Worm (Caenorhabditis elegans): ENCODE measurements around the gene dct-11.

The dct-11 gene

DNA sequence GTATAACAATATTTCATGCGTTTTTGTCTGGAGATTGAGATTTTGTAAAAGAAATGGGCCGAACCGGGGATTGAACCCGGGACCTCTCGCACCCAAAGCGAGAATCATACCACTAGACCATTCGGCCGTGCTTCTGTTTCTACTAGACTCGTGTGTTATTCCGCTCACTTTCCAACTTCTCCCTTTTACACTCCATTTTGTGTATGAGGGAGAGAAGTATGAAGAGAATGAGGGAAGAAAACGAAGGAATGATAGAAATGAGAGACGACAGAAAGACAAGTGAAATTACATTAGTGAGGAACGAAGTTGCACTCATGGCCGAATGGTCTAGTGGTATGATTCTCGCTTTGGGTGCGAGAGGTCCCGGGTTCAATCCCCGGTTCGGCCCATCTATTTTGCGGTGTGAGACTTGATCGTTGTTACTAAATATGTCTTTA is 38.4 kb downstream of the dct-11 start (continued):
- TF ChIP-seq nhr-71 (tag; optimal IDR thresholded peaks at IDR 0.05) (peak; percentile 95), sup-37 (GFP tag; optimal IDR thresholded peaks at IDR 0.05) (peak; percentile 81), tbx-2 (tag; optimal IDR thresholded peaks at IDR 0.05) (peak; percentile 87), aly-2 (tag; optimal IDR thresholded peaks at IDR 0.05) (peak; percentile 89), hlh-4 (tag; optimal IDR thresholded peaks at IDR 0.05) (peak; percentile 44), skn-1 (tag; optimal IDR thresholded peaks at IDR 0.05) (peak; percentile 74), unc-86 (tag; optimal IDR thresholded peaks at IDR 0.05) (peak; percentile 76), irx-1 (tag; optimal IDR thresholded peaks at IDR 0.05) (peak; percentile 88), rnt-1 (tag; optimal IDR thresholded peaks at IDR 0.05) (peak; percentile 71), nhr-47 (tag; optimal IDR thresholded peaks at IDR 0.05) (peak; percentile 92)

DNA sequence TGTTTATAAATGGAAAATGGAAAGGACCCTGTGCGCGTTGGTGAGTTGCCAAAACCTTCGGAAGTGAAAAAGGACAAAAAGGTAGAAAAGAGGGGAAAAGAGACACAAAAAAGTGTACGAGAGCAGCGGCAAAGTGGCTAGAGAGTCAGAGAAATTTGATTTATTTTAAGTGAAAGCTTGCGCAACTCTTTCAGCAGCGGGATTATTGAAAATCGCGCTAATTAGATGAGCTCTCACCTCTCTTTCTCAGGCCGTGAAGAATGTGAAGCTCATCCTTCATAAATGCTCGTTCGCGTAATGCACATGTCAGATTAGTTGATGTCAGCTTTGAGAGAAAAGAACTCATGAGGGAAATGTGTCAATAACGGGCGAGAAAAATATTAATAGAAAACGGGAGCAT is 40.3 kb downstream of the dct-11 start:
- TF ChIP-seq ceh-82 (tag; optimal IDR thresholded peaks at IDR 0.05) (no peak), elt-2 (tag; optimal IDR thresholded peaks at IDR 0.05) (no peak), lin-15B (tag; optimal IDR thresholded peaks at IDR 0.05) (no peak), nhr-20 (tag; optimal IDR thresholded peaks at IDR 0.05) (no peak), unc-86 (tag; optimal IDR thresholded peaks at IDR 0.05) (no peak), lin-14 (GFP tag; optimal IDR thresholded peaks at IDR 0.05) (peak; percentile 76), snpc-4 (tag; optimal IDR thresholded peaks at IDR 0.05) (no peak), nhr-85 (tag) (no peak), nhr-11 (tag; optimal IDR thresholded peaks at IDR 0.05) (no peak), lin-13 (GFP tag; optimal IDR thresholded peaks at IDR 0.05) (no peak), isw-1 (GFP tag; IDR thresholded peaks at IDR 0.05) (peak; percentile 9; the same call in 1 of the 2 replicates), egl-27 (tag; optimal IDR thresholded peaks at IDR 0.05) (no peak), unc-62 (GFP tag; optimal IDR thresholded peaks at IDR 0.05) (no peak), vab-15 (tag; optimal IDR thresholded peaks at IDR 0.05) (no peak), nhr-12 (tag; optimal IDR thresholded peaks at IDR 0.05) (no peak), unc-130 (tag; optimal IDR thresholded peaks at IDR 0.05) (no peak), ceh-8 (GFP tag; optimal IDR thresholded peaks at IDR 0.05) (peak; percentile 26), egl-13 (tag; optimal IDR thresholded peaks at IDR 0.05) (no peak), lin-39 (tag; optimal IDR thresholded peaks at IDR 0.05) (no peak), pqm-1 (tag; optimal IDR thresholded peaks at IDR 0.05) (no peak), ztf-4 (tag; optimal IDR thresholded peaks at IDR 0.05) (no peak), lin-35 (GFP tag; optimal IDR thresholded peaks at IDR 0.05) (no peak), hlh-4 (tag; optimal IDR thresholded peaks at IDR 0.05) (no peak), nhr-71 (tag; optimal IDR thresholded peaks at IDR 0.05) (no peak), aha-1 (tag; optimal IDR thresholded peaks at IDR 0.05) (no peak), nhr-84 (tag; optimal IDR thresholded peaks at IDR 0.05) (no peak), mep-1 (tag; optimal IDR thresholded peaks at IDR 0.05) (no peak), irx-1 (tag; optimal IDR thresholded peaks at IDR 0.05) (peak; percentile 31), lir-3 (tag; optimal IDR thresholded peaks at IDR 0.05; ENCODE audit: poor library complexity) (no peak), sup-37 (GFP tag; optimal IDR thresholded peaks at IDR 0.05) (no peak), zip-4 (GFP tag; optimal IDR thresholded peaks at IDR 0.05) (no peak), nhr-47 (tag; optimal IDR thresholded peaks at IDR 0.05) (peak; percentile 31), zag-1 (tag; optimal IDR thresholded peaks at IDR 0.05) (no peak), fkh-8 (tag; optimal IDR thresholded peaks at IDR 0.05) (peak; percentile 11), sox-4 (tag; optimal IDR thresholded peaks at IDR 0.05) (no peak), mdl-1 (tag; optimal IDR thresholded peaks at IDR 0.05) (no peak), lsy-2 (tag; optimal IDR thresholded peaks at IDR 0.05) (no peak), hpl-2 (GFP tag; optimal IDR thresholded peaks at IDR 0.05) (no peak), dsc-1 (tag; optimal IDR thresholded peaks at IDR 0.05) (peak; percentile 90), unc-30 (tag; optimal IDR thresholded peaks at IDR 0.05) (no peak), ces-1 (GFP tag; optimal IDR thresholded peaks at IDR 0.05) (peak; percentile 61), pax-3 (tag; optimal IDR thresholded peaks at IDR 0.05) (no peak), efl-1 (optimal IDR thresholded peaks at IDR 0.05) (no peak), efl-1 (GFP tag; optimal IDR thresholded peaks at IDR 0.05 in 1 of 2) (no peak), mef-2 (tag; optimal IDR thresholded peaks at IDR 0.05) (no peak), fkh-10 (GFP tag; optimal IDR thresholded peaks at IDR 0.05) (peak; percentile 81), alr-1 (tag; optimal IDR thresholded peaks at IDR 0.05; ENCODE audit: borderline replicate concordance) (no peak)

Data from whole organism, L1 larva.